Worm (Caenorhabditis elegans): Measurements from ENCODE around the gene dhs-19.

DNA sequence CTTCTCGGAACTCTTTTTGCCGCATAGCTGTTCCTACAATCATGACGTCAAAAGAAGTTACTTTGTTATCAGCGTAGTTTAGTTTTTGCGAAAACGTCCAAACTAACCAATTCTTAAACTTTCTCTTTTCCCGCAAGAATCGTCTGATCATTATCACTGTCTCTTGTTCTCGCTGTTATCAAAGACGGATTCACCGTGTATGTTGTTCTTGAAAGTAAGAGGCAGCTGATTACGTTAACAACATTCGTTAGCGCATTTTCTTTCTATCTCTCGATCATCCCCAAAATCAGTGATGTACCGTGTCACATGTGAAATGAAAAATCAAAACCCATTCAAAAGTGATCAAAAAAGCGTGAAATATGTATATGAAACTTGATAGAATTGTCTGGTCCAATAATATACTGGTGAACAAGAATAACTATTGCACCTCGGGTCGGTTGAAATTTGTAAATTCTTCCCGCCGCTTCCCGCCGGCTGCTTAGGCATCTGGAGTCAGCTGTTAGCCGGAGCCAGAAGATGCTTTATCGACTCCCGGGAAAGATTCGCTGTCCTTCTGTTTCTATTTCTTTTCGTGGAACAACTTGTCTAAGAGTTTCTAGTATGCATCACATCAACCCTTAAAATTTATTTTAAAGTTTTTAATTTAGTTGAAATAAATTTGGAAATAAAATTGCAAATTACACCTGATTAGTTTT, 44.4 kb upstream of the dhs-19 start:
- TF ChIP-seq pqm-1 (tag; optimal IDR thresholded peaks at IDR 0.05), result peak; percentile 96
- no peak for TF ChIP-seq nhr-237 (tag; optimal IDR thresholded peaks at IDR 0.05)
- no peak for TF ChIP-seq fkh-10 (GFP tag; optimal IDR thresholded peaks at IDR 0.05)
